Worm (Caenorhabditis elegans) whole organism, L1 larva: ENCODE measurements around the gene F42F12.4.

Experiments used
- aly-2 ChIP-seq: fragments of 150-350 bp; optimal IDR thresholded peaks from 2 replicates; lab custom pipeline; 2014; ENCODE audit warnings: missing biosample characterization, missing genetic modification characterization
- pax-3 ChIP-seq: fragments of 200-800 bp; sonication (Bioruptor generic); optimal IDR thresholded peaks from 2 replicates; lab custom pipeline; 2018; ENCODE audit warnings: mild to moderate bottlenecking, missing genetic modification characterization, moderate library complexity, missing compliant biosample characterization
- swsn-7 ChIP-seq: sonication (generic microtip); optimal IDR thresholded peaks from 2 replicates; lab custom pipeline; 2016; ENCODE audit warnings: missing genetic modification characterization, missing compliant biosample characterization

DNA sequence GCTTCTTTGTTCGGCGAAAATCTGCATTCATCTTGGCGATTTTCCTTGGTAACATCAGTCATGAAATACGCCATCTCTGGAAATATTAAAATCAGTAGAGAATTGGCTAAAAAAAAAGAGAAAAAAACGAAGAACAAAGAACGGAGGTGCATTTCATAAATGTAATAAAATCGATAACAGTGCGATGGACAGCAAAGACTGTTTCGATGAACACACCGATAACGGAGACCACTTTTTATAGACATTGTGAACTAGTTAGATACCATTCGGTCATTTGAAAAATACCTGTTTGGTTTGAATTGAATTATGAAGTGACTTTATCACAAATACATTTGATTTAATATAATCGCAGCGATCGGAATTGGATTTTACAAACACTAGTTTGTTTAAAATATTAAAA, at the start of gene F42F12.4:
- TF ChIP-seq swsn-7 (tag; lab: Kevin White, UChicago) (no peak), pax-3 (tag; lab: Kevin White, UChicago) (no peak), aly-2 (tag; lab: Kevin White, UChicago) (no peak)
